Worm (Caenorhabditis elegans) whole organism, L4/young adult: Measurements from ENCODE around the gene M110.7.
A peak's percentile ranks its signal among the peaks of the same experiment; 100 is the strongest.

ENCODE experiments used
- W03F9.2 ChIP-seq: fragments of 150-350 bp; optimal IDR thresholded peaks from 2 replicates; lab custom pipeline; 2014; ENCODE audit warnings: missing biosample characterization, missing genetic modification characterization
- dao-5 ChIP-seq: sonication (generic microtip); optimal IDR thresholded peaks from 2 replicates; lab custom pipeline; 2016; ENCODE audit warnings: missing genotype, missing genetic modification characterization, moderate library complexity, missing compliant biosample characterization
- him-1 ChIP-seq: sonication (generic microtip); optimal IDR thresholded peaks from 2 replicates; lab custom pipeline; 2016; ENCODE audit warnings: missing genotype, missing genetic modification reagents, missing genetic modification characterization, missing compliant biosample characterization

Gene M110.7

DNA sequence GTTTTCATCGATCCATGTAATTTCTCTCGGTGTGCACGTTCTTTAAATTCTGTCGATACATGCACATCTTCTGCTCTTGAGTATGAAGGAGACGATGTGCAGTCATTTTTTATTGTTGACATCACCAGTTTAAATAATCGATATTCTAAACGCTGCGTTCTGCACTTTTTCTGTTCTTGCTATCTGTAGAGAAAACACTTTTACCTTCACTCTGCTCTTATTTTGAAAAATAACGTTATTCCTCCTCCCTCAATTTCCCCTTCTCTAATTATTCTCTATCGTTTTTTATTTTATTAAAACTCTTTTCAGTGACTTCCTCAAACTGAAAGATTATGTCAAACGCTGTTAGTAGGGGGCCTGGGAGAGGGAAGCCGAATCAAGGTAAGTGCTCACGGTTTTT, 15.7 kb upstream of the M110.7 start, which contains the start of gene ifg-1:
Gene ifg-1 (plus strand): TSS at position 301 of the 400 bp plus-strand sequence.
- no peak for TF ChIP-seq dao-5 (tag; lab: Kevin White, UChicago)
- no peak for TF ChIP-seq him-1 (tag; lab: Kevin White, UChicago)
- no peak for TF ChIP-seq W03F9.2

DNA sequence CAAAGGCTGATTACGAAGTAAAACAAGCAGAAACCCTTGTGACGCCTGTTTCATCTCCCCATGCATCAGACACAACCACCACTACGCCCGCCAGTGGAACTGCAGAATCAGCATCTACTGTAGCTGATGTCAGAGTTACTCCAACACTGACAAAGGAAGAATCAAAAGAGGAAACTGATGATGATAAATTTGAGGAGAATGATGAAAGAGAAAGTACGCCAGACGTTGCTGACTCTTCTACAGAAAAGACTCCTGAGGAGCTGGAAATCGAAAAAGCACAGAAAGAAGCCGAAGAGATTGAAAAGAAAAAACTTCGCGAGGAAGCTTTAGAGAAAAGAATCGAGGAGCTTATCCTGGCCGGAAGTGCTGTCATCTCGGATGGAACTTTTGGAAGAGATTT, 14.3 kb upstream of the M110.7 start:
- TF ChIP-seq W03F9.2 (no peak), him-1 (tag; lab: Kevin White, UChicago) (no peak), dao-5 (tag; lab: Kevin White, UChicago) (no peak)

DNA sequence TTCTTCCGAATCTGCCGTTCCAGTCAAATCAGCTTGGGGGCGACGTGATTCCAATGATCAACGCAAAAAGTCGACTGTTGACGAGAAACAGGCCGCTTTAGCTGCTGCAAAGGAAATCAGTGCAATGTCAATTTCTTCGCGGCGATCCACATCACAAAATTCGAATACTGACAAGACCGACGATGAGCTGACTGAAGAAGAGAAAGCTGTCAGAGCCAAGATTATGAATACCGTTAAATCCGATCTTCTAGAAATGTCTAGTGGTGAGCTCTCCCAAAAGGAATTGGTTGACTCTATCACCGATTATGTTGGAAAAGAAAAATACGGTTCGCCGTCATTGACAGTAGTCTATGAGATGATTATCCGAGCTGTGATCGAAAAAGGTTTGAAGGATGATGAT, 12.3 kb upstream of the M110.7 start:
- TF ChIP-seq dao-5 (tag; lab: Kevin White, UChicago) (no peak), W03F9.2 (no peak), him-1 (tag; lab: Kevin White, UChicago) (no peak)

DNA sequence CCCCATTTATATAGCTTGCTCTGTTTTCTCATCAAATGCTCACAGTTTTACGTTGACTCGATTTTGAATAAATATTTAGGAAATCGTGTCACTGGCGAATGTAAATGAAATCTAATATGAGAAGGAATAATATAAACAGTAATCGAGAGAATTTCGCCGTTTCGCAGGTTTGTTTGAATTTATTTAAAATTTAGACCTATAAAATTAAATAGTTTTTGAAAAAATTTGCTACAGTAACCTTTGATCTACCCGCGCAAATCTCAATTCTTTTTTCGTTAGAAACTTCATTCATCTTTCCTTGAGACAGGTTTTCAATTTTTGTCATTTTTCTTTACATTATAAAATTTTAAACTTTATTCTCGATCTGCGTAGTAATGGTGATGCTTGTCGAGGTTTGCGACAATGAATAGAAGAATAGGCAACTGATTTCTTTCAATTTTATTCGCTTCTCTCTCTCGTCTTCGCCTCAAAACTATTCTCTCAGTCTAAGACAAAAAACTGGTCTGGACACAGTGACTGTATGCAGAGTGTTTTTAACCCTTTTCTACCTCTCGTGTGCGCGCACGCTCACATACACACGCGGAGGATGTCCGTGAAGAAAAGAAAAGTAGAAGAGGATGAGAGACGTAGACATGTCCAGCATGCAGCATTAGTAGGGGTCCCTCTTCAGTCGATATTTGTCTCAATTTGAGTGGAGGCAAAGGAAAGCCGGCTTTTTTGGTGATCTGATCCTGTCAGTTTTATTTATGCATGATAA, 10.1 kb upstream of the M110.7 start, which contains the start of gene dab-1:
Gene dab-1 (plus strand): TSS at position 78 of the 757 bp plus-strand sequence.
- no peak for TF ChIP-seq W03F9.2
- TF ChIP-seq him-1 (tag; lab: Kevin White, UChicago): peak; percentile 21
- no peak for TF ChIP-seq dao-5 (tag; lab: Kevin White, UChicago)

DNA sequence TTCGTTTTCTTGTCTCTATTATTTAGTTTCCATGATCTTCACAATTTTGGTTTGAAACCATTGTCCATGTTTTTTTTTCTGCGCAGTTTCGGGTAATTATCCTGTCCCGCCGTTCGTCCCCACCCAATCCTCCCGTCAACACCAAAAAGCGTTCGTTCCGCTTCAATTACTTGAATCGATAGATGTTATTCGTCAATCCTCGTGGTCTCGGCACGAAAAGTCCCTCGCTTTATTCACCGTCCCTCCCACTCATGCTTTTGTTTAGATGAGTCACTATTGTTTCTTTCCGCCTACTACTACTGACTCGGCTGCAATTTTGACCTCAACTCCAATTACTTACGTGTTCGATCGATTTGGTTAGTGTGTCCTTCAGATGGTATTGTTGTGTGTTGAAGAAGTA, 9.2 kb upstream of the M110.7 start:
- TF ChIP-seq W03F9.2 (no peak), dao-5 (tag; lab: Kevin White, UChicago) (no peak), him-1 (tag; lab: Kevin White, UChicago) (no peak)

DNA sequence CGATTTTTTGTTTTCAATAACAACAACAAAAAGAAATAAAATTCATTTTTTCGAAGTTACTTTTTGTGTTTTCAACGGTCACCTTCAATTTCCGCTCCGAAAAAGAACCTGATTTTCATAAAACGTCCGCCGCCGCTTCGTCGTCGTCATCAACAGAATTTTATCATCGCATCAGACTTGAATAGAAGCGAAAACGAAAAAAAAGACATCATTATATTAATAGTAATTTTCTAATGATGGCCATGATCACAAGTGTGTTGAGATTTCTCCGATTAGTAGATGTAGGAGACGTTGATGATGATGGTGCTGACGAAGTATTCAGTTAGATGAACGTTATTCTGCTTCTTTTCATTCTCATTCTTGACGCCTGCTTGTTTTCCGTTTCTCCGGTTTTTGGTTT, 8.6 kb upstream of the M110.7 start:
- TF ChIP-seq him-1 (tag; lab: Kevin White, UChicago) (no peak), dao-5 (tag; lab: Kevin White, UChicago) (no peak)

DNA sequence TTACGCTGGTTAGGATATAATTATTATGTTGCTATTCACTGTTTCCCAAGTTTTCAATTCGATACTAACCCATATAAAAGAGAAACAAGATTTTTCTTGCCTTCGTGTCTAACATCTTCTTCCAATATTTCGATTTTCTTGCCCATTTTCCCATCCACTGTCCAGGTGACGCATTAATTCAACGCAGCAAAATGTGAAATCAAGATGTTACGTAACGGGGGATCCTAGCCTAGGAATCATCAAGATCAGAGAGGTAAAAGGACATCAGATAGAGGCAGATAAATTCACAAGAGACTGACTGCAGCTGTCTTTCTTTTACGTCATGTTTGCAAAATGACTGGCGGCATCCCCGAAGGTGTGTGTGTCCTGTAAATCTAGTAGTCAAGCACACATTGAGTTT, 8.0 kb upstream of the M110.7 start:
- TF ChIP-seq dao-5 (tag; lab: Kevin White, UChicago): no peak
- TF ChIP-seq him-1 (tag; lab: Kevin White, UChicago): no peak
- TF ChIP-seq W03F9.2: no peak

DNA sequence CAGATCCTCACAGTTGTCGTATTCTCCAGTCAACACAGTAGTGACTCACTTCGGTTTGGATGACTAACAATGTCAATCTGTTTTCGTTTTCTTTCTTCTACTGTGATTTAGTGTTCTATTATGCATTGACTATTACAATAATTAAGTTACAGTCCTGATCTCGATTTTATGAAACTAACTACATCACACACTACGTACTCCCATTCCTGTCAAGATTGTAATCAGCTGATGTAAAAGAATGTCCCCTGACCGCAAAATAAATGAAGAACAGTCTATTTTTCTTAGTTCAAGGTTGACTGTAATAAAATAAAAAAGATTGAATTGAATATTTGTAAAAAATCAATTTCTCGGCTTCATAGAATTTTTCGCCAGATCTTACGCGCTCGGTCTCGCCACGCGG, 7.2 kb upstream of the M110.7 start:
- no peak for TF ChIP-seq dao-5 (tag; lab: Kevin White, UChicago)
- no peak for TF ChIP-seq him-1 (tag; lab: Kevin White, UChicago)
- no peak for TF ChIP-seq W03F9.2

DNA sequence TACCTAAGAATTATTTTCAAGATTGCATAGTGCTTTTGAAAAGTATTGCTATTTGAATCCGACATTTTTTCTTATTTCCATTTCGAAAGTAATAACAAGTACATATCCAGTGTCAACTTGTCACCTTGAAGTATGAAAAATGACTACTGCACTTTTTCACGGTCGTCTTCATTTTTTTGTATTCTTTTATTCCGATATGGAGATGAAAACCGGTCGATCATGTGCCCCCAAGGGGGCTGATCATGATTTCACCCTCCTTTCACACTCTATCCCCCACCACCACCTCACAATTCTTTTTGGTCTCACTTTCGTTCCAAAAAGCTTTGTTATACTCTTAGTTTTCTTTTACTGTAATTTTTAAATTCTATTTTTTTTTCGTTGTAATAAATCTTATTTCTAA, 6.7 kb upstream of the M110.7 start:
- TF ChIP-seq W03F9.2 (no peak), him-1 (tag; lab: Kevin White, UChicago) (no peak), dao-5 (tag; lab: Kevin White, UChicago) (no peak)

DNA sequence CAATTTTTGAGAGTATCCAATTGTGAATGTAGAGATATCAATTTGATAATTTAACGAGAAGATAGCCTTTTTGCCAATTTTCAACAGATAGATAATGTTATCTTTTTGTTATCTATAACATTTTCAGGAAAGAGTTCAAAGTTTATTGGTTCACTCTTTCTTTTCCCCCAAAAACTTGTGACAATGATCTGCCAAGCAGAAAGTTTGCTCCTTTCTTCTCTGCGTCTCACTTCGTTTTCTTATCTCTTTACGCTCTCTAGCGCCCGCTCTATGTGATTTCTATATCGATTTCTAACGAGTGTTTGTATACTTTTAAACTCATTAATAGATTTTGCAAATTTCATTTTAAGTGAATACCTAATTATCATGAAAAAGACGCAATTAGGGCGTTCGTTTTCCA, 6.1 kb upstream of the M110.7 start:
- no peak for TF ChIP-seq him-1 (tag; lab: Kevin White, UChicago)
- no peak for TF ChIP-seq dao-5 (tag; lab: Kevin White, UChicago)
- no peak for TF ChIP-seq W03F9.2

DNA sequence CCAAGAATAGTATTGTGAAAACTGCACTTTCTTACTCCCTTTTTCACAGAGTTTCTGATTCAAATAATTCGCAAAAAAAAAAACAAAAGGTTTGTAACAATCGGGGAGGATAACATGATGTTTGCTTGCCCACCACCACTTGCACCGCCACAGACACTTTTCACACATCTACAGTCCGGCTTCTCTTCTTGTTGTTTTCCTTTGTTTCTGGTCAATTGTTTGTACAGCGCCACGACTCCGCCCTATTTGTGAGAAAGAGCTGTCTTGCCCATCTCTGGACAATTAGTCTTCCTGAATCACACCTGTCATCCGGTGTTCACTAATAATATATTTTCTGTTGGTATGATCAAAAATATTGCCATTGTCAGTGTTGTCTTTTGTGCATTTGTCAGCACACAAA, 1.6 kb upstream of the M110.7 start, which contains the start of gene M110.9:
Gene M110.9 (plus strand): TSS at position 301 of the 400 bp plus-strand sequence.
- TF ChIP-seq him-1 (tag; lab: Kevin White, UChicago): no peak
- TF ChIP-seq W03F9.2: no peak
- TF ChIP-seq dao-5 (tag; lab: Kevin White, UChicago): no peak

DNA sequence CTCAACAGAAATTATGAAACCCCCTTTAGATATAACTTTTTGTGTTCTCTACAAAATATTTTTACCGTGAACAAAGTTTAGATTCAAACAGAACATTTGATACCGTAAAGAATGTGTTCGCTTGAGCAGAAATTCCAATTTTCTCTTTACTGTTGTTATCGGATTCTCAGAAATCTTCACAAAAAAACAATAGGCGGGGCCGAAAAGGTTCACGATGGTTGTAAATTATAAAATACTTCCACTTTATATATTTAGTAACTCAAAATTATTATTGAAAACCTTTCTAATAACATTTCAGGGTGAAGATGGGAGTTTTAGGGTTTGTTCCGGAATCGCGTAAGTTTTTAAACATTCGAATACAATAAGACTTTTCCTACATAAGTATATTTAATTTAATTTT, 5.6 kb downstream of the M110.7 start, which contains the start of gene nlp-5:
Gene nlp-5 (plus strand): TSS at position 301 of the 400 bp plus-strand sequence.
- no peak for TF ChIP-seq W03F9.2
- no peak for TF ChIP-seq dao-5 (tag; lab: Kevin White, UChicago)

DNA sequence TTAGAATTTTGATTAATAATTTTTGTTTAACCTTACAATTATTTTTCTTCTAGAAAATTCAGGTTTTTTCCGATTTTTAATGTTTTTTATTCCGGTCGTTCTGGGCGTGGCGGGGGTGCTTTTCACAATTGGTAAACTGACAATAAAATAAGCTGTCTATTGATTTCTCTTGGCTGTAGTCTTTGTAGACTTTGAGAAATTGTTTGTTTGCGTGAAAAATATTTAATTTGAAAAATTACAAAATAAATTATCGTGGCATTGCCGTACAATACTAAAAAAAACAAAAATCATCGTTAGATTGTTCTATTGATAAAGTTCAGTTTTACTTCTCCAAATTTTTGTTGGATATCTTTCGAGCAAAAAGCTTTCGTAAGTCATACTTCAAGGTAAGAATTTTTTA, 13.9 kb downstream of the M110.7 start, which contains the start of gene F35C11.3:
Gene F35C11.3 (plus strand): TSS at position 301 of the 400 bp plus-strand sequence.
- no peak for TF ChIP-seq W03F9.2
- TF ChIP-seq dao-5 (tag; lab: Kevin White, UChicago): no peak
- no peak for TF ChIP-seq him-1 (tag; lab: Kevin White, UChicago)

DNA sequence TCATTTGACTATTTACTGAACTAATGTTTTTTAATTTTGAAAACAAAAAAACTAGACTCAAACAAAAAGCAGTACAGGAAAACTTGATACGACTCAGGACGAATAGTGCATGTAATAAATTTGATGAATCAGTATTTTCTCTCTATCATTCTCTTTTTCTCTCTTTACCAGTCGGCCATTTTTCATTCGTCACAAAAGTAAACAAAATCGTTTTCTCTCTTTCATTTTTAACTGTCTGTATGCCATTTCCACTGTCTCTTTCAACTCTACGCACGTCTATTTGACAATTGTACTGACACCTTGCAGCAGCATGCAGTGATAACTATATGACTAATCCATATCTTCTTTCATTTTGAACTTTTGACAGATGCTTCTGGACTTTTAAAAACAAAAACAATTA, 16.2 kb downstream of the M110.7 start, which contains the start of the genes F35C11.2 and F35C11.4:
Gene F35C11.2 (minus strand): TSS at position 90 of the 400 bp plus-strand sequence.
Gene F35C11.4 (plus strand): TSS at position 260 of the 400 bp plus-strand sequence.
- no peak for TF ChIP-seq dao-5 (tag; lab: Kevin White, UChicago)
- peak; percentile 4 for TF ChIP-seq W03F9.2
- no peak for TF ChIP-seq him-1 (tag; lab: Kevin White, UChicago)
